Worm (Caenorhabditis elegans): Measurements from ENCODE around the gene F23H12.3.

F23H12.3 gene

DNA sequence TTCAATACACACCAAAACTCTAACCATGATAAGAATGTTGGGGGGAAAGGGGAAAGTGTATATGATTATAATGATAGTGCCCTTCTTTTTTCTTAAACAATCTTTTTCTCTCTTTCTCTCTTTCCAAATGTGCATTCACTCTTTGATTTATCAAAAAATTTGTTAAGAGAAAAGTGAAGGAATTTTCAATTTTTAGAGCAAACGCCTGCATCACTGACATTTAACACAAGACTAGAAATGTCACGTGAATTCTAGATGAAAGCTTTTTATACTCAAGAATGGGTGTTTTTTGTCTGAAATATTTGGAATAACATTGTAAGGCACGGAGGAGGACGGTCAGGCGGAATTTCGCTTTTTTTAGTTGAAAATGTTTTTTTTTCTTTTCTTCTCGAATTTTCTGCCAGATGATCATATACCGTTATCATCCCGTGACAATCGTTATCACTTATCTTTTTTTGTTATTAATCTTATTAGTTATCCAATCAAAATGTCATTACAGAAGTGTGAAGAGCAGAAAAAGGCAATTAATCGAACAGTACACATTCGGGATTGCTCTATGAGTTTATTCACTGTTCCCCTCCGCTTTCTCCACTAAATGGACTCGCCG, 42.9 kb upstream of the F23H12.3 start, which contains the start of the genes frm-7 and F55C5.17 (continued):
- TF ChIP-seq pha-4 (GFP tag; IDR thresholded peaks at IDR 0.05), result no peak; the same call in 1 of the 2 replicates
- no peak for TF ChIP-seq pha-4 (tag; optimal IDR thresholded peaks at IDR 0.05)
- peak; percentile 37 for TF ChIP-seq mep-1 (tag; optimal IDR thresholded peaks at IDR 0.05)
- TF ChIP-seq hif-1 (tag; optimal IDR thresholded peaks at IDR 0.05), result no peak
- TF ChIP-seq mes-2 (tag; optimal IDR thresholded peaks at IDR 0.05; ENCODE audit: poor library complexity, severe bottlenecking), result no peak
- TF ChIP-seq skn-1 (tag; optimal IDR thresholded peaks at IDR 0.05), result no peak
- TF ChIP-seq snpc-1.2 (GFP tag; IDR thresholded peaks at IDR 0.05), result no peak
- no peak for TF ChIP-seq saeg-2 (GFP tag; IDR thresholded peaks at IDR 0.05)
- TF ChIP-seq nhr-77 (tag; optimal IDR thresholded peaks at IDR 0.05), result no peak
- peak; percentile 57 for TF ChIP-seq dve-1 (tag; optimal IDR thresholded peaks at IDR 0.05; ENCODE audit: insufficient read depth)
- TF ChIP-seq gei-8 (GFP tag; optimal IDR thresholded peaks at IDR 0.05), result no peak
- peak; percentile 73 for TF ChIP-seq hlh-11 (tag; optimal IDR thresholded peaks at IDR 0.05)
- no peak for TF ChIP-seq nhr-25 (tag; optimal IDR thresholded peaks at IDR 0.05; ENCODE audit: borderline replicate concordance, insufficient read depth)
- no peak for TF ChIP-seq ceh-62 (tag; optimal IDR thresholded peaks at IDR 0.05)
- TF ChIP-seq ceh-32 (tag; optimal IDR thresholded peaks at IDR 0.05; ENCODE audit: poor library complexity), result no peak
- no peak for TF ChIP-seq F37D6.2 (tag; optimal IDR thresholded peaks at IDR 0.05)
- TF ChIP-seq T20F7.1 (GFP tag; optimal IDR thresholded peaks at IDR 0.05), result peak; percentile 60
- TF ChIP-seq tag-97 (GFP tag; IDR thresholded peaks at IDR 0.05), result no peak
- no peak for TF ChIP-seq vab-7 (GFP tag; IDR thresholded peaks at IDR 0.05)
- no peak for TF ChIP-seq unc-130 (GFP tag; optimal IDR thresholded peaks at IDR 0.05)
- no peak for TF ChIP-seq ZK546.5 (tag; optimal IDR thresholded peaks at IDR 0.05)
- TF ChIP-seq duxl-1 (tag; optimal IDR thresholded peaks at IDR 0.05; ENCODE audit: poor library complexity), result no peak
- TF ChIP-seq aly-2 (tag; optimal IDR thresholded peaks at IDR 0.05), result no peak
- no peak for TF ChIP-seq nhr-42 (GFP tag; IDR thresholded peaks at IDR 0.05)
- TF ChIP-seq arid-1 (GFP tag; conservative IDR thresholded peaks at IDR 0.05), result no peak
- no peak for TF ChIP-seq fos-1 (tag; optimal IDR thresholded peaks at IDR 0.05)
- no peak for TF ChIP-seq unc-62 (GFP tag; optimal IDR thresholded peaks at IDR 0.05 in 1 of 2)
- TF ChIP-seq unc-62 (tag; optimal IDR thresholded peaks at IDR 0.05), result no peak
- no peak for TF ChIP-seq ztf-7 (tag; optimal IDR thresholded peaks at IDR 0.05)
- TF ChIP-seq zag-1 (tag; optimal IDR thresholded peaks at IDR 0.05), result no peak
- TF ChIP-seq ces-1 (GFP tag; optimal IDR thresholded peaks at IDR 0.05), result no peak
- no peak for TF ChIP-seq ctbp-1 (GFP tag; IDR thresholded peaks at IDR 0.05)
- peak; percentile 17 for TF ChIP-seq aha-1 (tag)
- TF ChIP-seq ceh-44 (GFP tag; IDR thresholded peaks at IDR 0.05), result no peak
- TF ChIP-seq snpc-4 (tag; optimal IDR thresholded peaks at IDR 0.05), result no peak
- no peak for TF ChIP-seq lsy-2 (tag; optimal IDR thresholded peaks at IDR 0.05)
- TF ChIP-seq lin-38 (GFP tag; IDR thresholded peaks at IDR 0.05), result no peak
- TF ChIP-seq Y75B8A.6 (GFP tag; IDR thresholded peaks at IDR 0.05), result no peak
- TF ChIP-seq nhr-11 (tag; optimal IDR thresholded peaks at IDR 0.05), result no peak
- TF ChIP-seq R02D3.7 (tag; optimal IDR thresholded peaks at IDR 0.05), result no peak
- peak; percentile 26 for TF ChIP-seq nhr-48 (tag; optimal IDR thresholded peaks at IDR 0.05)
- no peak for TF ChIP-seq F49E8.2 (tag; optimal IDR thresholded peaks at IDR 0.05; ENCODE audit: borderline replicate concordance)
- TF ChIP-seq F26F4.8 (GFP tag; conservative IDR thresholded peaks at IDR 0.05), result no peak
- TF ChIP-seq zfp-2 (tag; optimal IDR thresholded peaks at IDR 0.05), result no peak
- TF ChIP-seq dmd-9 (GFP tag; IDR thresholded peaks at IDR 0.05), result no peak
- TF ChIP-seq Y5F2A.4 (GFP tag; optimal IDR thresholded peaks at IDR 0.05), result no peak
- no peak for TF ChIP-seq D1046.2 (GFP tag; IDR thresholded peaks at IDR 0.05)
- TF ChIP-seq dmd-6 (GFP tag; IDR thresholded peaks at IDR 0.05), result peak; percentile 54
- no peak for TF ChIP-seq sdz-12 (GFP tag; optimal IDR thresholded peaks at IDR 0.05)
- TF ChIP-seq nhr-6 (tag; optimal IDR thresholded peaks at IDR 0.05), result no peak
- TF ChIP-seq lir-3 (tag; optimal IDR thresholded peaks at IDR 0.05), result no peak
- TF ChIP-seq ceh-28 (tag; optimal IDR thresholded peaks at IDR 0.05), result no peak
